Worm (Caenorhabditis elegans) whole organism, early embryonic: Measurements from ENCODE around the gene F49E2.5.

ENCODE experiments used
- F13C5.2 ChIP-seq: sonication (generic microtip); optimal IDR thresholded peaks from 2 replicates; lab custom pipeline; 2017; ENCODE audit warnings: mild to moderate bottlenecking, missing genetic modification characterization, inconsistent platforms, missing compliant biosample characterization
- aly-1 ChIP-seq: sonication (generic microtip); optimal IDR thresholded peaks from 2 replicates; lab custom pipeline; 2016; ENCODE audit warnings: missing genetic modification characterization, missing compliant biosample characterization
- ama-1 ChIP-seq: fragments of 150-350 bp; optimal IDR thresholded peaks from 2 replicates; lab custom pipeline; 2014
- ceh-13 ChIP-seq: fragments of 200-800 bp; sonication (Bioruptor generic); optimal IDR thresholded peaks from 2 replicates; lab custom pipeline; 2018; ENCODE audit warnings: mild to moderate bottlenecking, missing genetic modification characterization, missing compliant biosample characterization
- ceh-36 ChIP-seq: sonication (generic microtip); optimal IDR thresholded peaks from 2 replicates; lab custom pipeline; 2016; ENCODE audit warnings: missing genetic modification characterization, inconsistent platforms, missing compliant biosample characterization

ce11 chrX:9523118-9523517 is 20.3 kb upstream of the F49E2.5 start, which contains the start of gene C07B5.3:
- TF ChIP-seq ama-1 (lab: Kevin White, UChicago) (no peak), aly-1 (no peak), ceh-13 (GFP tag; lab: Kevin White, UChicago) (no peak), ceh-36 (tag; lab: Kevin White, UChicago) (no peak), F13C5.2 (tag; lab: Kevin White, UChicago) (no peak)
